Worm (Caenorhabditis elegans) whole organism, late embryonic: Measurements from ENCODE around the gene zip-7.
A peak's percentile ranks its signal among the peaks of the same experiment; 100 is the strongest.
"Not testable (repeated sequence)": the region's sequence is repeated elsewhere in the genome, so short reads cannot be mapped to it uniquely, and the experiment has no call there.

Experiments
- C08G9.2 ChIP-seq: sonication (generic microtip); optimal IDR thresholded peaks from 2 replicates; lab custom pipeline; 2016; ENCODE audit warnings: mild to moderate bottlenecking, missing genetic modification characterization, moderate library complexity, missing compliant biosample characterization
- C38D4.7 ChIP-seq: fragments of 200-800 bp; sonication (Bioruptor generic); optimal IDR thresholded peaks from 2 replicates; lab custom pipeline; 2018; ENCODE audit warnings: mild to moderate bottlenecking, missing genetic modification characterization, moderate library complexity, missing compliant biosample characterization
- F13H6.1 ChIP-seq: sonication (generic microtip); optimal IDR thresholded peaks from 2 replicates; lab custom pipeline; 2016; ENCODE audit warnings: missing genetic modification characterization, missing compliant biosample characterization
- ceh-14 ChIP-seq: sonication (generic microtip); optimal IDR thresholded peaks from 2 replicates; lab custom pipeline; 2016; ENCODE audit warnings: missing genotype, missing genetic modification characterization, missing compliant biosample characterization
- ceh-18 ChIP-seq: sonication (generic microtip); optimal IDR thresholded peaks from 2 replicates; lab custom pipeline; 2016; ENCODE audit warnings: missing genetic modification characterization, missing compliant biosample characterization
- ceh-19 ChIP-seq: fragments of 200-800 bp; sonication (Bioruptor generic); optimal IDR thresholded peaks from 2 replicates; lab custom pipeline; 2018; ENCODE audit warnings: mild to moderate bottlenecking, missing genetic modification characterization, missing compliant biosample characterization
- ceh-22 ChIP-seq: sonication (generic microtip); optimal IDR thresholded peaks from 2 replicates; lab custom pipeline; 2017; ENCODE audit warnings: missing biosample characterization, missing genetic modification characterization
- ceh-24 ChIP-seq: sonication (generic microtip); optimal IDR thresholded peaks from 2 replicates; lab custom pipeline; 2016; ENCODE audit warnings: mild to moderate bottlenecking, missing genetic modification characterization, missing compliant biosample characterization
- ceh-45 ChIP-seq: fragments of 200-800 bp; sonication (Bioruptor generic); IDR thresholded peaks from 2 replicates; pipeline ENCODE4 v1.3.6; 2022; ENCODE audit warnings: missing genetic modification reagents, missing genetic modification characterization, missing compliant biosample characterization
- ceh-6 ChIP-seq: fragments of 200-800 bp; sonication (Bioruptor generic); optimal IDR thresholded peaks from 2 replicates; lab custom pipeline; 2018; ENCODE audit warnings: mild to moderate bottlenecking, missing genetic modification characterization, missing compliant biosample characterization
- ceh-9 ChIP-seq: sonication (generic microtip); optimal IDR thresholded peaks from 2 replicates; lab custom pipeline; 2016; ENCODE audit warnings: mild to moderate bottlenecking, missing genetic modification characterization, inconsistent platforms, missing compliant biosample characterization
- che-1 ChIP-seq: sonication (generic microtip); optimal IDR thresholded peaks from 2 replicates; lab custom pipeline; 2016; ENCODE audit warnings: mild to moderate bottlenecking, missing genetic modification characterization, missing compliant biosample characterization
- dmd-4 ChIP-seq: sonication (generic microtip); optimal IDR thresholded peaks from 2 replicates; lab custom pipeline; 2016; ENCODE audit warnings: borderline replicate concordance, missing genetic modification characterization, missing compliant biosample characterization
- elt-2 ChIP-seq: sonication (generic microtip); optimal IDR thresholded peaks from 2 replicates; lab custom pipeline; 2016; ENCODE audit warnings: missing genetic modification reagents, missing genetic modification characterization, missing compliant biosample characterization
- elt-4 ChIP-seq: sonication (generic microtip); optimal IDR thresholded peaks from 2 replicates; lab custom pipeline; 2016; ENCODE audit warnings: missing genetic modification characterization, missing compliant biosample characterization
- fax-1 ChIP-seq: sonication (generic microtip); optimal IDR thresholded peaks from 2 replicates; lab custom pipeline; 2016; ENCODE audit warnings: missing genotype, missing genetic modification characterization, missing compliant biosample characterization
- fkh-10 ChIP-seq: fragments of 150-350 bp; optimal IDR thresholded peaks from 2 replicates; lab custom pipeline; 2014; ENCODE audit warnings: missing biosample characterization, missing genetic modification reagents, missing genetic modification characterization
- fkh-6 ChIP-seq: sonication (generic microtip); optimal IDR thresholded peaks from 2 replicates; lab custom pipeline; 2016; ENCODE audit warnings: missing genetic modification characterization, missing compliant biosample characterization
- gmeb-2 ChIP-seq: sonication (generic microtip); optimal IDR thresholded peaks from 2 replicates; lab custom pipeline; 2016; ENCODE audit warnings: missing genetic modification characterization, inconsistent platforms, missing compliant biosample characterization
- hlh-15 ChIP-seq: sonication (generic microtip); optimal IDR thresholded peaks from 2 replicates; lab custom pipeline; 2016; ENCODE audit warnings: missing genetic modification characterization, missing compliant biosample characterization
- hlh-30 ChIP-seq: sonication (generic microtip); optimal IDR thresholded peaks from 2 replicates; lab custom pipeline; 2017; ENCODE audit warnings: antibody characterized with exemption, missing genetic modification characterization, missing compliant biosample characterization; ENCODE audit not compliant: insufficient read depth
- lim-6 ChIP-seq: sonication (generic microtip); optimal IDR thresholded peaks from 2 replicates; lab custom pipeline; 2016; ENCODE audit warnings: missing genetic modification characterization, missing compliant biosample characterization
- lin-11 ChIP-seq: fragments of 200-800 bp; sonication (Bioruptor generic); optimal IDR thresholded peaks from 2 replicates; lab custom pipeline; 2018; ENCODE audit warnings: mild to moderate bottlenecking, missing genetic modification characterization, missing compliant biosample characterization
- mec-3 ChIP-seq: sonication (generic microtip); optimal IDR thresholded peaks from 2 replicates; lab custom pipeline; 2016; ENCODE audit warnings: borderline replicate concordance, missing genetic modification characterization, missing compliant biosample characterization
- nhr-11 ChIP-seq: fragments of 150-350 bp; optimal IDR thresholded peaks from 2 replicates; lab custom pipeline; 2014; ENCODE audit warnings: missing biosample characterization, missing genetic modification characterization
- nhr-232 ChIP-seq: sonication (generic microtip); optimal IDR thresholded peaks from 2 replicates; lab custom pipeline; 2016; ENCODE audit warnings: missing genetic modification characterization, missing compliant biosample characterization
- npax-4 ChIP-seq: sonication (generic microtip); optimal IDR thresholded peaks from 2 replicates; lab custom pipeline; 2016; ENCODE audit warnings: missing genetic modification characterization, missing compliant biosample characterization
- odd-2 ChIP-seq: sonication (generic microtip); optimal IDR thresholded peaks from 2 replicates; lab custom pipeline; 2017; ENCODE audit warnings: antibody characterized with exemption, mild to moderate bottlenecking, missing genetic modification characterization, missing compliant biosample characterization
- pag-3 ChIP-seq: sonication (generic microtip); optimal IDR thresholded peaks from 2 replicates; lab custom pipeline; 2016; ENCODE audit warnings: missing compliant biosample characterization, missing genetic modification characterization, borderline replicate concordance
- pqm-1 ChIP-seq: sonication (generic microtip); optimal IDR thresholded peaks from 2 replicates; lab custom pipeline; 2016; ENCODE audit warnings: missing genetic modification characterization, missing compliant biosample characterization
- pros-1 ChIP-seq: fragments of 150-350 bp; optimal IDR thresholded peaks from 2 replicates; lab custom pipeline; 2014; ENCODE audit warnings: missing biosample characterization, missing genetic modification reagents, missing genetic modification characterization
- sdc-2 ChIP-seq: sonication (generic microtip); optimal IDR thresholded peaks from 2 replicates; lab custom pipeline; 2016; ENCODE audit warnings: missing genotype, missing genetic modification characterization, missing compliant biosample characterization
- tbx-2 ChIP-seq: sonication (generic microtip); optimal IDR thresholded peaks from 2 replicates; lab custom pipeline; 2016; ENCODE audit warnings: missing genetic modification characterization, missing compliant biosample characterization
- unc-55 ChIP-seq: sonication (generic microtip); optimal IDR thresholded peaks from 2 replicates; lab custom pipeline; 2017; ENCODE audit warnings: missing biosample characterization, missing genetic modification reagents, missing genetic modification characterization
- unc-86 ChIP-seq: sonication (generic microtip); optimal IDR thresholded peaks from 2 replicates; lab custom pipeline; 2016; ENCODE audit warnings: missing genetic modification characterization, missing compliant biosample characterization
- zip-5 ChIP-seq: sonication (generic microtip); optimal IDR thresholded peaks from 2 replicates; lab custom pipeline; 2016; ENCODE audit warnings: missing genetic modification characterization, missing compliant biosample characterization

zip-7 gene

ce11 chrIV:16526038-16526437, 20.6 kb upstream of the zip-7 start, which contains the start of gene Y51H4A.5:
Gene Y51H4A.5, minus strand, starts transcription at chrIV:16526138.
- TF ChIP-seq ceh-18 (tag; lab: Kevin White, UChicago) (no peak), ceh-24 (tag; lab: Kevin White, UChicago) (no peak), C08G9.2 (tag; lab: Kevin White, UChicago) (no peak), fkh-6 (tag; lab: Kevin White, UChicago) (no peak), fkh-10 (GFP tag; lab: Kevin White, UChicago) (no peak), odd-2 (tag; lab: Kevin White, UChicago) (no peak), unc-55 (GFP tag; lab: Kevin White, UChicago) (no peak), fax-1 (no peak), ceh-22 (no peak), hlh-15 (tag; lab: Kevin White, UChicago) (no peak), ceh-14 (no peak), pqm-1 (no peak)

DNA sequence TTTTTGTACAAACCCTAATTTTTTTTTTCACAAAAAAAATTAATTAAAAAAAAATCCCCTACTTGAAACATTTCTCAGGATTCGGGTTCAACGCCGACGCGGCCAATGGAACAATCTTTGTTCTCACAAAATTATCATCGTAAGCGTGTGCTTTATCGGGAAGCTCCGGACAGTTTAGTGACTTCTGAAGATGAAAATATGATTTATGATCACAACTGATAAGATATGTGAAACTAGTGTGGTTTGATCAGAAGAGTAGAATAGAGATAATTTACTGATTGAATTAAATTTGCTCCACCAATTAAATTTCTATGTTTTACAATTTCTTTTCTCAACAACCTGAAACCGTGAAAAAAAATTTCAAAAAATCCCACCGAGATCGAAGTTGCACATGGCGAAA, 19.5 kb upstream of the zip-7 start:
- TF ChIP-seq nhr-232 (tag; lab: Kevin White, UChicago), result no peak
- peak; percentile 16 for TF ChIP-seq elt-2 (tag; lab: Kevin White, UChicago)
- no peak for TF ChIP-seq tbx-2 (tag; lab: Kevin White, UChicago)
- TF ChIP-seq dmd-4 (tag; lab: Kevin White, UChicago), result no peak
- TF ChIP-seq hlh-15 (tag; lab: Kevin White, UChicago), result no peak
- TF ChIP-seq ceh-19 (GFP tag; lab: Kevin White, UChicago), result no peak
- no peak for TF ChIP-seq ceh-6 (GFP tag; lab: Kevin White, UChicago)
- TF ChIP-seq lin-11, result no peak
- TF ChIP-seq, all 69 proteins: peak for 1

- not testable (repeated sequence) for TF ChIP-seq F13H6.1; odd-2 (tag; lab: Kevin White, UChicago); che-1 (tag; lab: Kevin White, UChicago)
These were observed 1.6 kb upstream of the zip-7 start, which contains the start of gene Y51H4A.935 for ce11 chrIV:16507132-16507531. Gene Y51H4A.935, minus strand, starts transcription at chrIV:16507232.

ce11 chrIV:16503590-16504217, 1.8 kb downstream of the zip-7 start:
- TF ChIP-seq ceh-19 (GFP tag; lab: Kevin White, UChicago) (no peak), ceh-9 (tag; lab: Kevin White, UChicago) (no peak), ceh-45 (GFP tag; lab: Robert Waterston, UW) (no peak), ceh-14 (no peak), C38D4.7 (GFP tag; lab: Kevin White, UChicago) (no peak), unc-55 (GFP tag; lab: Kevin White, UChicago) (no peak), tbx-2 (tag; lab: Kevin White, UChicago) (no peak), gmeb-2 (tag; lab: Kevin White, UChicago) (no peak), ceh-24 (tag; lab: Kevin White, UChicago) (no peak), npax-4 (tag; lab: Kevin White, UChicago) (no peak), nhr-11 (tag; lab: Kevin White, UChicago) (no peak), pag-3 (tag; lab: Kevin White, UChicago) (no peak)
- TF ChIP-seq, all 69 proteins: peak for 0

- TF ChIP-seq npax-4 (tag; lab: Kevin White, UChicago), result no peak
- TF ChIP-seq tbx-2 (tag; lab: Kevin White, UChicago), result no peak
- no peak for TF ChIP-seq ceh-6 (GFP tag; lab: Kevin White, UChicago)
- TF ChIP-seq hlh-30 (tag; lab: Kevin White, UChicago), result no peak
- TF ChIP-seq mec-3, result no peak
- no peak for TF ChIP-seq zip-5
- no peak for TF ChIP-seq sdc-2
- no peak for TF ChIP-seq unc-86 (tag; lab: Kevin White, UChicago)
- TF ChIP-seq ceh-14, result no peak
- TF ChIP-seq lin-11, result no peak
- no peak for TF ChIP-seq lim-6 (tag; lab: Kevin White, UChicago)
- TF ChIP-seq pros-1 (tag; lab: Kevin White, UChicago), result no peak
- no peak for TF ChIP-seq ceh-9 (tag; lab: Kevin White, UChicago)
- no peak for TF ChIP-seq elt-4 (tag; lab: Kevin White, UChicago)
- no peak for TF ChIP-seq pag-3 (tag; lab: Kevin White, UChicago)
- no peak for TF ChIP-seq fkh-10 (GFP tag; lab: Kevin White, UChicago)
These were observed 2.4 kb downstream of the zip-7 start for ce11 chrIV:16503049-16503448.
